Worm (Caenorhabditis elegans) whole organism, L4 larva: ENCODE results near the gene R01E6.2.

ENCODE experiments used
- F10B5.3 ChIP-seq: sonication (generic microtip); optimal IDR thresholded peaks from 2 replicates; lab custom pipeline; 2016; ENCODE audit warnings: mild to moderate bottlenecking, missing genetic modification characterization, missing compliant biosample characterization
- F49E8.2 ChIP-seq: sonication (generic microtip); optimal IDR thresholded peaks from 2 replicates; lab custom pipeline; 2016; ENCODE audit warnings: missing compliant biosample characterization, mild to moderate bottlenecking, missing genetic modification characterization, borderline replicate concordance
- R02D3.7 ChIP-seq: fragments of 150-350 bp; sonication (generic microtip); optimal IDR thresholded peaks from 3 replicates; lab custom pipeline; 2014; ENCODE audit warnings: missing biosample characterization, missing genetic modification characterization
- T20F7.1 ChIP-seq: fragments of 200-800 bp; sonication (Bioruptor generic); optimal IDR thresholded peaks from 2 replicates; lab custom pipeline; 2018; ENCODE audit warnings: mild to moderate bottlenecking, missing genetic modification characterization, missing compliant biosample characterization
- Y105C5A.15 ChIP-seq: fragments of 200-800 bp; sonication (Bioruptor generic); IDR thresholded peaks from 2 replicates; pipeline ENCODE4 v1.3.6; 2022; ENCODE audit warnings: missing genetic modification characterization, missing compliant biosample characterization
- ZK337.2 ChIP-seq: fragments of 200-800 bp; sonication (Bioruptor generic); IDR thresholded peaks from 2 replicates; pipeline ENCODE4 v1.3.6; 2022; ENCODE audit warnings: missing genetic modification reagents, missing genetic modification characterization, missing compliant biosample characterization
- ama-1 ChIP-seq: fragments of 150-350 bp; optimal IDR thresholded peaks from 2 replicates; lab custom pipeline; 2014; ENCODE audit warnings: inconsistent platforms, mixed read lengths
- ceh-20 ChIP-seq: fragments of 200-800 bp; sonication (Bioruptor generic); IDR thresholded peaks from 2 replicates; pipeline ENCODE4 v1.3.6; 2022; ENCODE audit warnings: missing genetic modification reagents, missing genetic modification characterization, missing compliant biosample characterization
- ceh-28 ChIP-seq: fragments of 150-350 bp; optimal IDR thresholded peaks from 2 replicates; lab custom pipeline; 2014; ENCODE audit warnings: missing biosample characterization, missing genetic modification reagents, missing genetic modification characterization
- ceh-32 ChIP-seq: sonication (generic microtip); optimal IDR thresholded peaks from 2 replicates; lab custom pipeline; 2016; ENCODE audit warnings: mild to moderate bottlenecking, missing genetic modification characterization, missing compliant biosample characterization; ENCODE audit not compliant: poor library complexity
- ceh-62 ChIP-seq: sonication (generic microtip); optimal IDR thresholded peaks from 2 replicates; lab custom pipeline; 2017; ENCODE audit warnings: missing biosample characterization, missing genetic modification characterization
- ctbp-1 ChIP-seq: fragments of 200-800 bp; sonication (Bioruptor generic); IDR thresholded peaks from 2 replicates; pipeline ENCODE4 v1.3.6; 2022; ENCODE audit warnings: missing genetic modification reagents, missing genetic modification characterization, missing compliant biosample characterization
- daf-16 ChIP-seq, 3 experiments: sonication (generic microtip); optimal IDR thresholded peaks; 2 replicates each; lab custom pipeline; 2016 to 2017; ENCODE audit warnings: missing genetic modification characterization in 3 of 3, missing genetic modification reagents in 3 of 3, mild to moderate bottlenecking in 2 of 3, missing compliant biosample characterization in 2 of 3, missing biosample characterization in 1 of 3, moderate library complexity in 1 of 3
- dmd-6 ChIP-seq: fragments of 200-800 bp; sonication (Bioruptor generic); IDR thresholded peaks from 2 replicates; pipeline ENCODE4 v1.3.6; 2022; ENCODE audit warnings: missing genetic modification reagents, missing genetic modification characterization, missing compliant biosample characterization
- dmd-8 ChIP-seq: fragments of 200-800 bp; sonication (Bioruptor generic); IDR thresholded peaks from 2 replicates; pipeline ENCODE4 v1.3.6; 2022; ENCODE audit warnings: missing genetic modification characterization, missing compliant biosample characterization
- dpl-1 ChIP-seq: fragments of 150-350 bp; optimal IDR thresholded peaks from 2 replicates; lab custom pipeline; 2014; ENCODE audit warnings: missing biosample characterization, missing genetic modification reagents, missing genetic modification characterization
- dve-1 ChIP-seq: sonication (generic microtip); optimal IDR thresholded peaks from 2 replicates; lab custom pipeline; 2017; ENCODE audit warnings: antibody characterized with exemption, mild to moderate bottlenecking, missing genetic modification characterization, missing compliant biosample characterization; ENCODE audit not compliant: insufficient read depth
- hif-1 ChIP-seq, 2 experiments: sonication (generic microtip); optimal IDR thresholded peaks; 2 replicates each; lab custom pipeline; 2016 to 2017; ENCODE audit warnings: missing compliant biosample characterization in 2 of 2, missing genetic modification characterization in 2 of 2, missing genetic modification reagents in 2 of 2, missing genotype in 2 of 2, mild to moderate bottlenecking in 1 of 2
- hlh-11 ChIP-seq: fragments of 200-800 bp; sonication (Bioruptor generic); optimal IDR thresholded peaks from 2 replicates; lab custom pipeline; 2018; ENCODE audit warnings: mild to moderate bottlenecking, missing genetic modification characterization, missing compliant biosample characterization
- hlh-30 ChIP-seq: sonication (generic microtip); optimal IDR thresholded peaks from 2 replicates; lab custom pipeline; 2017; ENCODE audit warnings: antibody characterized with exemption, mild to moderate bottlenecking, missing genetic modification characterization, missing compliant biosample characterization; ENCODE audit not compliant: insufficient read depth
- jun-1 ChIP-seq: fragments of 150-350 bp; optimal IDR thresholded peaks from 2 replicates; lab custom pipeline; 2014; ENCODE audit warnings: missing biosample characterization, missing genetic modification reagents, missing genetic modification characterization
- lin-38 ChIP-seq: fragments of 200-800 bp; sonication (Bioruptor generic); IDR thresholded peaks from 2 replicates; pipeline ENCODE4 v1.3.6; 2022; ENCODE audit warnings: missing genetic modification reagents, missing genetic modification characterization, missing compliant biosample characterization
- mdt-29 ChIP-seq: fragments of 200-800 bp; sonication (Bioruptor generic); IDR thresholded peaks from 2 replicates; pipeline ENCODE4 v1.3.6; 2022; ENCODE audit warnings: missing genetic modification reagents, missing genetic modification characterization, missing compliant biosample characterization
- mep-1 ChIP-seq: fragments of 150-350 bp; sonication (generic microtip); optimal IDR thresholded peaks from 3 replicates; lab custom pipeline; 2014; ENCODE audit warnings: missing biosample characterization, missing genetic modification characterization
- mxl-3 ChIP-seq: fragments of 200-800 bp; sonication (Bioruptor generic); optimal IDR thresholded peaks from 2 replicates; lab custom pipeline; 2018; ENCODE audit warnings: mild to moderate bottlenecking, missing genetic modification characterization, missing compliant biosample characterization
- nhr-102 ChIP-seq: sonication (generic microtip); optimal IDR thresholded peaks from 2 replicates; lab custom pipeline; 2016; ENCODE audit warnings: mild to moderate bottlenecking, missing genetic modification characterization, moderate library complexity, missing compliant biosample characterization
- nhr-237 ChIP-seq: sonication (generic microtip); optimal IDR thresholded peaks from 2 replicates; lab custom pipeline; 2017; ENCODE audit warnings: missing biosample characterization, missing genetic modification characterization
- nhr-28 ChIP-seq: fragments of 150-350 bp; optimal IDR thresholded peaks from 2 replicates; lab custom pipeline; 2014; ENCODE audit warnings: missing biosample characterization, missing genetic modification characterization
- nhr-42 ChIP-seq: fragments of 200-800 bp; sonication (Bioruptor generic); IDR thresholded peaks from 2 replicates; pipeline ENCODE4 v1.3.6; 2022; ENCODE audit warnings: missing genetic modification characterization, missing compliant biosample characterization
- nhr-6 ChIP-seq: fragments of 150-350 bp; optimal IDR thresholded peaks from 2 replicates; lab custom pipeline; 2014; ENCODE audit warnings: missing biosample characterization, missing genetic modification characterization
- nhr-77 ChIP-seq: fragments of 150-350 bp; optimal IDR thresholded peaks from 2 replicates; lab custom pipeline; 2014; ENCODE audit warnings: missing biosample characterization, missing genetic modification characterization
- pha-4 ChIP-seq, 2 experiments: fragments of 150-350 bp in 1 of 2; fragments of 200-800 bp in 1 of 2; sonication (Bioruptor generic) in 1 of 2; IDR thresholded peaks in 1 of 2; optimal IDR thresholded peaks in 1 of 2; 2 replicates each; pipeline versions ENCODE4 v1.3.6 to Lab custom; 2014 to 2022; ENCODE audit warnings: missing genetic modification characterization in 2 of 2, missing genetic modification reagents in 2 of 2, missing biosample characterization in 1 of 2, missing compliant biosample characterization in 1 of 2
- php-3 ChIP-seq: fragments of 200-800 bp; sonication (Bioruptor generic); IDR thresholded peaks from 2 replicates; pipeline ENCODE4 v1.3.6; 2022; ENCODE audit warnings: missing genetic modification reagents, missing genetic modification characterization, missing compliant biosample characterization
- saeg-2 ChIP-seq: fragments of 200-800 bp; sonication (Bioruptor generic); IDR thresholded peaks from 2 replicates; pipeline ENCODE4 v1.3.6; 2022; ENCODE audit warnings: missing genetic modification reagents, missing genetic modification characterization, missing compliant biosample characterization
- set-16 ChIP-seq: fragments of 200-800 bp; sonication (Bioruptor generic); IDR thresholded peaks from 2 replicates; pipeline ENCODE4 v1.3.6; 2022; ENCODE audit warnings: missing genetic modification reagents, missing genetic modification characterization, missing compliant biosample characterization
- spr-3 ChIP-seq: fragments of 200-800 bp; sonication (Bioruptor generic); optimal IDR thresholded peaks from 2 replicates; lab custom pipeline; 2018; ENCODE audit warnings: mild to moderate bottlenecking, missing genetic modification characterization, missing compliant biosample characterization
- unc-62 ChIP-seq, 3 experiments: fragments of 150-350 bp in 1 of 3; sonication (generic microtip); optimal IDR thresholded peaks in 2 of 3; peaks in 1 of 3; 1 replicate in 1 of 3; 2 replicates in 2 of 3; lab custom pipeline; 2014 to 2017; ENCODE audit warnings: missing biosample characterization in 3 of 3, missing genetic modification characterization in 3 of 3, missing genetic modification reagents in 3 of 3, missing genotype in 1 of 3
- zag-1 ChIP-seq: fragments of 150-350 bp; optimal IDR thresholded peaks from 2 replicates; lab custom pipeline; 2014; ENCODE audit warnings: missing biosample characterization, missing genetic modification characterization
- zip-2 ChIP-seq: fragments of 150-350 bp; optimal IDR thresholded peaks from 2 replicates; lab custom pipeline; 2014; ENCODE audit warnings: missing biosample characterization, missing genetic modification characterization

The R01E6.2 gene

ce11 chrX:13528630-13529138 lies 37.7 kb downstream of the R01E6.2 start, which contains the start of gene F18H3.4 (continued):
- TF ChIP-seq pha-4 (GFP tag; IDR thresholded peaks at IDR 0.05; lab: Robert Waterston, UW) (0 out of 2 replicates have a peak, but pooled peaks have one; percentile 20), pha-4 (tag; optimal IDR thresholded peaks at IDR 0.05; lab: Kevin White, UChicago) (peak; percentile 30), jun-1 (tag; lab: Kevin White, UChicago) (peak; percentile 48), ama-1 (lab: Kevin White, UChicago) (no peak), nhr-6 (tag; lab: Kevin White, UChicago) (peak; percentile 39), mep-1 (tag; lab: Kevin White, UChicago) (peak; percentile 66), zag-1 (no peak), php-3 (GFP tag; lab: Robert Waterston, UW) (peak; percentile 95), Y105C5A.15 (GFP tag; lab: Robert Waterston, UW) (no peak), saeg-2 (GFP tag; lab: Robert Waterston, UW) (peak; percentile 68; the same call in 1 of the 2 replicates), nhr-237 (tag; lab: Kevin White, UChicago) (no peak), nhr-28 (tag; lab: Kevin White, UChicago) (peak; percentile 91), nhr-102 (tag; lab: Kevin White, UChicago) (peak; percentile 96), ceh-20 (GFP tag; lab: Robert Waterston, UW) (0 out of 2 replicates have a peak, but pooled peaks have one; percentile 44), spr-3 (GFP tag; lab: Kevin White, UChicago) (no peak), lin-38 (GFP tag; lab: Robert Waterston, UW) (0 out of 2 replicates have a peak, but pooled peaks have one; percentile 20), ceh-32 (no peak), set-16 (GFP tag; lab: Robert Waterston, UW) (no peak), daf-16 (GFP tag; optimal IDR thresholded peaks at IDR 0.05; lab: Kevin White, UChicago) (peak in 1 of 2 experiments; percentile 69), daf-16 (tag; optimal IDR thresholded peaks at IDR 0.05; lab: Kevin White, UChicago) (peak; percentile 87), ceh-28 (tag; lab: Kevin White, UChicago) (no peak), nhr-42 (GFP tag; lab: Robert Waterston, UW) (peak; percentile 25; the same call in 1 of the 2 replicates), nhr-77 (tag; lab: Kevin White, UChicago) (peak; percentile 95), zip-2 (tag; lab: Kevin White, UChicago) (peak; percentile 31), hlh-30 (tag; lab: Kevin White, UChicago) (peak; percentile 75), hlh-11 (tag; lab: Kevin White, UChicago) (peak; percentile 96), ceh-62 (tag; lab: Kevin White, UChicago) (no peak), mxl-3 (GFP tag; lab: Kevin White, UChicago) (peak; percentile 48), ctbp-1 (no peak), dpl-1 (GFP tag; lab: Kevin White, UChicago) (peak; percentile 48), dmd-8 (GFP tag; lab: Robert Waterston, UW) (no peak), mdt-29 (GFP tag; lab: Robert Waterston, UW) (no peak), unc-62 (GFP tag; optimal IDR thresholded peaks at IDR 0.05 in 1 of 2; lab: Kevin White, UChicago) (peak in 1 of 2 experiments; percentile 72), unc-62 (tag; optimal IDR thresholded peaks at IDR 0.05; lab: Kevin White, UChicago) (no peak), ZK337.2 (GFP tag; lab: Robert Waterston, UW) (no peak), R02D3.7 (no peak), T20F7.1 (GFP tag; lab: Kevin White, UChicago) (peak; percentile 40), dmd-6 (peak; percentile 97), F49E8.2 (tag; lab: Kevin White, UChicago) (no peak), dve-1 (tag; lab: Kevin White, UChicago) (peak; percentile 91), hif-1 (tag; optimal IDR thresholded peaks at IDR 0.05; lab: Kevin White, UChicago) (peak in 1 of 2 experiments; percentile 31), F10B5.3 (tag; lab: Kevin White, UChicago) (no peak)
